Worm (Caenorhabditis elegans) whole organism, L4 larva: ENCODE measurements around the gene Y113G7A.12.

Source experiments
- F44E2.7 ChIP-seq: fragments of 200-800 bp; sonication (Bioruptor generic); IDR thresholded peaks from 2 replicates; pipeline ENCODE4 v2.1.2; 2022; ENCODE audit warnings: missing genetic modification characterization, missing compliant biosample characterization
- ceh-28 ChIP-seq: fragments of 150-350 bp; optimal IDR thresholded peaks from 2 replicates; lab custom pipeline; 2014; ENCODE audit warnings: missing biosample characterization, missing genetic modification reagents, missing genetic modification characterization
- dpl-1 ChIP-seq: fragments of 150-350 bp; optimal IDR thresholded peaks from 2 replicates; lab custom pipeline; 2014; ENCODE audit warnings: missing biosample characterization, missing genetic modification reagents, missing genetic modification characterization
- jun-1 ChIP-seq: fragments of 150-350 bp; optimal IDR thresholded peaks from 2 replicates; lab custom pipeline; 2014; ENCODE audit warnings: missing biosample characterization, missing genetic modification reagents, missing genetic modification characterization
- lin-39 ChIP-seq: fragments of 150-350 bp; optimal IDR thresholded peaks from 2 replicates; lab custom pipeline; 2014; ENCODE audit warnings: missing biosample characterization, missing genetic modification reagents, missing genetic modification characterization
- lir-3 ChIP-seq: sonication (generic microtip); optimal IDR thresholded peaks from 2 replicates; lab custom pipeline; 2016; ENCODE audit warnings: mild to moderate bottlenecking, missing genetic modification characterization, missing compliant biosample characterization
- mep-1 ChIP-seq: fragments of 150-350 bp; sonication (generic microtip); optimal IDR thresholded peaks from 3 replicates; lab custom pipeline; 2014; ENCODE audit warnings: missing biosample characterization, missing genetic modification characterization
- nhr-10 ChIP-seq: fragments of 150-350 bp; optimal IDR thresholded peaks from 2 replicates; lab custom pipeline; 2014; ENCODE audit warnings: missing biosample characterization, missing genetic modification characterization
- nhr-28 ChIP-seq: fragments of 150-350 bp; optimal IDR thresholded peaks from 2 replicates; lab custom pipeline; 2014; ENCODE audit warnings: missing biosample characterization, missing genetic modification characterization
- snpc-4 ChIP-seq: fragments of 150-350 bp; optimal IDR thresholded peaks from 2 replicates; lab custom pipeline; 2014; ENCODE audit warnings: missing biosample characterization, missing genetic modification characterization
- unc-62 ChIP-seq, 3 experiments: fragments of 150-350 bp in 1 of 3; sonication (generic microtip); optimal IDR thresholded peaks in 2 of 3; peaks in 1 of 3; 1 replicate in 1 of 3; 2 replicates in 2 of 3; lab custom pipeline; 2014 to 2017; ENCODE audit warnings: missing biosample characterization in 3 of 3, missing genetic modification characterization in 3 of 3, missing genetic modification reagents in 3 of 3, missing genotype in 1 of 3

ce11 chrV:20165808-20166207 lies 23.4 kb downstream of the Y113G7A.12 start:
- no peak for TF ChIP-seq dpl-1 (GFP tag; lab: Kevin White, UChicago)
- no peak for TF ChIP-seq lir-3 (tag; lab: Kevin White, UChicago)
- TF ChIP-seq nhr-28 (tag; lab: Kevin White, UChicago): no peak
- no peak for TF ChIP-seq jun-1 (tag; lab: Kevin White, UChicago)
- TF ChIP-seq nhr-10 (tag; lab: Kevin White, UChicago): no peak
- no peak for TF ChIP-seq ceh-28 (tag; lab: Kevin White, UChicago)
- no peak for TF ChIP-seq F44E2.7 (GFP tag; lab: Robert Waterston, UW)
- no peak for TF ChIP-seq mep-1
- TF ChIP-seq lin-39 (tag; lab: Kevin White, UChicago): no peak
- no peak for TF ChIP-seq snpc-4
- no peak for TF ChIP-seq unc-62 (GFP tag; optimal IDR thresholded peaks at IDR 0.05 in 1 of 2; lab: Kevin White, UChicago)
- TF ChIP-seq unc-62 (tag; optimal IDR thresholded peaks at IDR 0.05; lab: Kevin White, UChicago): no peak
